Worm (Caenorhabditis elegans) whole organism, L1 larva: ENCODE results near the gene Y110A2AL.3.

Source experiments
- C34B4.2 ChIP-seq: sonication (generic microtip); optimal IDR thresholded peaks from 2 replicates; lab custom pipeline; 2017; ENCODE audit warnings: mild to moderate bottlenecking, missing genetic modification characterization, missing compliant biosample characterization
- F16B12.6 ChIP-seq: fragments of 150-350 bp; optimal IDR thresholded peaks from 2 replicates; lab custom pipeline; 2014; ENCODE audit warnings: missing biosample characterization, missing genetic modification characterization
- Y116A8C.19 ChIP-seq: sonication (generic microtip); optimal IDR thresholded peaks from 2 replicates; lab custom pipeline; 2016; ENCODE audit warnings: missing compliant biosample characterization, missing genetic modification characterization, borderline replicate concordance
- aha-1 ChIP-seq: fragments of 150-350 bp; optimal IDR thresholded peaks from 2 replicates; lab custom pipeline; 2014; ENCODE audit warnings: missing biosample characterization, missing genetic modification characterization
- aly-2 ChIP-seq: fragments of 150-350 bp; optimal IDR thresholded peaks from 2 replicates; lab custom pipeline; 2014; ENCODE audit warnings: missing biosample characterization, missing genetic modification characterization
- ama-1 ChIP-seq: fragments of 150-350 bp; optimal IDR thresholded peaks from 2 replicates; lab custom pipeline; 2014
- blmp-1 ChIP-seq: fragments of 150-350 bp; optimal IDR thresholded peaks from 2 replicates; lab custom pipeline; 2014; ENCODE audit warnings: missing biosample characterization, missing genetic modification characterization
- ceh-8 ChIP-seq: fragments of 200-800 bp; sonication (Bioruptor generic); optimal IDR thresholded peaks from 2 replicates; lab custom pipeline; 2018; ENCODE audit warnings: mild to moderate bottlenecking, missing genetic modification characterization, moderate library complexity, missing compliant biosample characterization
- ceh-82 ChIP-seq, 3 experiments: fragments of 150-350 bp in 1 of 3; sonication (generic microtip) in 2 of 3; optimal IDR thresholded peaks; 2 replicates each; lab custom pipeline; 2014 to 2017; ENCODE audit warnings: missing biosample characterization in 3 of 3, missing genetic modification characterization in 3 of 3
- ces-1 ChIP-seq: fragments of 150-350 bp; optimal IDR thresholded peaks from 2 replicates; lab custom pipeline; 2014; ENCODE audit warnings: missing biosample characterization, missing genetic modification reagents, missing genetic modification characterization
- dpl-1 ChIP-seq, 3 experiments: fragments of 150-350 bp in 2 of 3; sonication (generic microtip) in 1 of 3; optimal IDR thresholded peaks; 2 replicates each; lab custom pipeline; 2014 to 2017; ENCODE audit warnings: missing biosample characterization in 3 of 3, missing genetic modification characterization in 3 of 3, missing genetic modification reagents in 3 of 3
- elt-3 ChIP-seq, 6 experiments: fragments of 150-350 bp in 1 of 6; sonication (generic microtip); optimal IDR thresholded peaks; 2 replicates each; lab custom pipeline; 2017 to 2018; ENCODE audit warnings: missing biosample characterization in 6 of 6, missing genetic modification characterization in 6 of 6, inconsistent platforms in 1 of 6
- ets-5 ChIP-seq: fragments of 200-800 bp; sonication (Bioruptor generic); IDR thresholded peaks from 2 replicates; pipeline ENCODE4 v1.3.6; 2022; ENCODE audit warnings: missing genetic modification characterization, missing compliant biosample characterization
- fkh-10 ChIP-seq: sonication (generic microtip); optimal IDR thresholded peaks from 2 replicates; lab custom pipeline; 2017; ENCODE audit warnings: missing biosample characterization, missing genetic modification reagents, missing genetic modification characterization
- fkh-4 ChIP-seq: sonication (generic microtip); optimal IDR thresholded peaks from 2 replicates; lab custom pipeline; 2016; ENCODE audit warnings: missing compliant biosample characterization, missing genetic modification characterization, borderline replicate concordance
- fkh-8 ChIP-seq: sonication (generic microtip); optimal IDR thresholded peaks from 2 replicates; lab custom pipeline; 2016; ENCODE audit warnings: mild to moderate bottlenecking, missing genetic modification characterization, missing compliant biosample characterization
- hpl-2 ChIP-seq: fragments of 150-350 bp; optimal IDR thresholded peaks from 2 replicates; lab custom pipeline; 2014; ENCODE audit warnings: missing biosample characterization, missing genetic modification reagents, missing genetic modification characterization
- jun-1 ChIP-seq: fragments of 150-350 bp; optimal IDR thresholded peaks from 2 replicates; lab custom pipeline; 2014; ENCODE audit warnings: missing biosample characterization, missing genetic modification reagents, missing genetic modification characterization
- lin-14 ChIP-seq: fragments of 200-800 bp; sonication (Bioruptor generic); optimal IDR thresholded peaks from 2 replicates; lab custom pipeline; 2018; ENCODE audit warnings: mild to moderate bottlenecking, missing genetic modification characterization, moderate library complexity, missing compliant biosample characterization
- lin-15B ChIP-seq: fragments of 150-350 bp; sonication (generic microtip); optimal IDR thresholded peaks from 3 replicates; lab custom pipeline; 2014; ENCODE audit warnings: missing biosample characterization, missing genetic modification characterization
- lin-39 ChIP-seq: fragments of 150-350 bp; optimal IDR thresholded peaks from 2 replicates; lab custom pipeline; 2014; ENCODE audit warnings: missing biosample characterization, missing genetic modification reagents, missing genetic modification characterization
- lir-3 ChIP-seq: sonication (generic microtip); optimal IDR thresholded peaks from 2 replicates; lab custom pipeline; 2016; ENCODE audit warnings: mild to moderate bottlenecking, missing genetic modification characterization, moderate library complexity, missing compliant biosample characterization; ENCODE audit not compliant: poor library complexity
- mdl-1 ChIP-seq, 2 experiments: fragments of 150-350 bp; optimal IDR thresholded peaks; 2 replicates each; lab custom pipeline; 2014 to 2017; ENCODE audit warnings: missing biosample characterization in 2 of 2, missing genetic modification characterization in 2 of 2, inconsistent platforms in 1 of 2
- mef-2 ChIP-seq: fragments of 150-350 bp; optimal IDR thresholded peaks from 2 replicates; lab custom pipeline; 2014; ENCODE audit warnings: missing biosample characterization, missing genetic modification characterization
- nhr-28 ChIP-seq: fragments of 150-350 bp; optimal IDR thresholded peaks from 2 replicates; lab custom pipeline; 2014; ENCODE audit warnings: missing biosample characterization, missing genetic modification characterization
- nhr-47 ChIP-seq: sonication (generic microtip); optimal IDR thresholded peaks from 2 replicates; lab custom pipeline; 2016; ENCODE audit warnings: mild to moderate bottlenecking, missing genetic modification characterization, moderate library complexity, missing compliant biosample characterization
- nhr-76 ChIP-seq: sonication (generic microtip); optimal IDR thresholded peaks from 2 replicates; lab custom pipeline; 2017; ENCODE audit warnings: missing biosample characterization, missing genetic modification characterization
- nhr-85 ChIP-seq: sonication (generic microtip); peaks from one replicate; lab custom pipeline; 2016; ENCODE audit warnings: missing genetic modification characterization, inconsistent platforms, missing compliant biosample characterization
- pqm-1 ChIP-seq: sonication (generic microtip); optimal IDR thresholded peaks from 3 replicates; lab custom pipeline; 2017; ENCODE audit warnings: missing biosample characterization, missing genetic modification characterization
- sptf-1 ChIP-seq: fragments of 150-350 bp; optimal IDR thresholded peaks from 2 replicates; lab custom pipeline; 2014; ENCODE audit warnings: missing biosample characterization, missing genetic modification characterization
- swsn-7 ChIP-seq: sonication (generic microtip); optimal IDR thresholded peaks from 2 replicates; lab custom pipeline; 2016; ENCODE audit warnings: missing genetic modification characterization, missing compliant biosample characterization
- tlp-1 ChIP-seq: fragments of 150-350 bp; optimal IDR thresholded peaks from 2 replicates; lab custom pipeline; 2014; ENCODE audit warnings: missing biosample characterization, missing genetic modification characterization
- unc-130 ChIP-seq: fragments of 150-350 bp; optimal IDR thresholded peaks from 2 replicates; lab custom pipeline; 2017; ENCODE audit warnings: missing biosample characterization, missing genetic modification characterization, inconsistent platforms
- unc-30 ChIP-seq: sonication (generic microtip); optimal IDR thresholded peaks from 2 replicates; lab custom pipeline; 2017; ENCODE audit warnings: missing biosample characterization, missing genetic modification characterization
- unc-62 ChIP-seq: fragments of 150-350 bp; optimal IDR thresholded peaks from 2 replicates; lab custom pipeline; 2014; ENCODE audit warnings: missing biosample characterization, missing genetic modification reagents, missing genetic modification characterization
- vab-15 ChIP-seq: sonication (generic microtip); optimal IDR thresholded peaks from 2 replicates; lab custom pipeline; 2017; ENCODE audit warnings: missing genotype, mild to moderate bottlenecking, missing genetic modification characterization, missing compliant biosample characterization
- zag-1 ChIP-seq: fragments of 150-350 bp; optimal IDR thresholded peaks from 2 replicates; lab custom pipeline; 2014; ENCODE audit warnings: missing biosample characterization, missing genetic modification characterization
- zip-4 ChIP-seq: fragments of 200-800 bp; sonication (Bioruptor generic); optimal IDR thresholded peaks from 2 replicates; lab custom pipeline; 2018; ENCODE audit warnings: mild to moderate bottlenecking, missing genetic modification characterization, moderate library complexity, missing compliant biosample characterization
- ztf-11 ChIP-seq, 2 experiments: sonication (generic microtip); optimal IDR thresholded peaks; 2 replicates each; lab custom pipeline; 2016 to 2017; ENCODE audit warnings: missing genetic modification characterization in 2 of 2, missing biosample characterization in 1 of 2, missing compliant biosample characterization in 1 of 2
- ztf-4 ChIP-seq: fragments of 150-350 bp; optimal IDR thresholded peaks from 2 replicates; lab custom pipeline; 2014; ENCODE audit warnings: missing biosample characterization, missing genetic modification characterization

Y110A2AL.3 gene

ce11 chrII:2867701-2868100 is 827 bp downstream of the Y110A2AL.3 start, which contains the start of gene Y110A2AL.2:
Gene Y110A2AL.2, plus strand, starts transcription at chrII:2868001.
- no peak for TF ChIP-seq ztf-11 (tag; optimal IDR thresholded peaks at IDR 0.05; lab: Kevin White, UChicago)
- TF ChIP-seq sptf-1 (tag; lab: Kevin White, UChicago), result no peak
- no peak for TF ChIP-seq ets-5 (GFP tag; lab: Robert Waterston, UW)
- TF ChIP-seq lin-15B (tag; lab: Kevin White, UChicago), result no peak
- no peak for TF ChIP-seq nhr-28 (tag; lab: Kevin White, UChicago)
- no peak for TF ChIP-seq ceh-82 (tag; optimal IDR thresholded peaks at IDR 0.05; lab: Kevin White, UChicago)
- no peak for TF ChIP-seq tlp-1
- TF ChIP-seq zip-4 (GFP tag; lab: Kevin White, UChicago), result no peak
- TF ChIP-seq lin-39 (tag; lab: Kevin White, UChicago), result no peak
- TF ChIP-seq aly-2, result no peak
- TF ChIP-seq ama-1 (lab: Kevin White, UChicago), result no peak
- TF ChIP-seq fkh-8, result no peak
- TF ChIP-seq nhr-76 (tag; lab: Kevin White, UChicago), result no peak
- TF ChIP-seq unc-62 (GFP tag; lab: Kevin White, UChicago), result no peak
- no peak for TF ChIP-seq F16B12.6 (tag; lab: Kevin White, UChicago)
- no peak for TF ChIP-seq fkh-10 (GFP tag; lab: Kevin White, UChicago)
- TF ChIP-seq jun-1 (tag; lab: Kevin White, UChicago), result no peak
- TF ChIP-seq swsn-7 (tag; lab: Kevin White, UChicago), result no peak
- TF ChIP-seq fkh-4, result no peak
- TF ChIP-seq, all 84 proteins: peak for 0

- TF ChIP-seq vab-15 (tag; lab: Kevin White, UChicago) (no peak), blmp-1 (no peak), Y116A8C.19 (no peak), sptf-1 (tag; lab: Kevin White, UChicago) (no peak), jun-1 (tag; lab: Kevin White, UChicago) (no peak), ama-1 (lab: Kevin White, UChicago) (no peak), pqm-1 (no peak), mdl-1 (tag; optimal IDR thresholded peaks at IDR 0.05; lab: Kevin White, UChicago) (no peak), fkh-8 (no peak), elt-3 (tag; optimal IDR thresholded peaks at IDR 0.05; lab: Kevin White, UChicago) (no peak), fkh-10 (GFP tag; lab: Kevin White, UChicago) (no peak), lin-39 (tag; lab: Kevin White, UChicago) (no peak), ztf-4 (no peak)
These were observed 4.9 kb downstream of the Y110A2AL.3 start, which contains the start of gene Y110A2AL.10 for ce11 chrII:2871816-2872215. Gene Y110A2AL.10, minus strand, starts transcription at chrII:2871916.

ce11 chrII:2874801-2875200 is 7.9 kb downstream of the Y110A2AL.3 start, which contains the start of gene Y110A2AL.1:
Gene Y110A2AL.1, plus strand, starts transcription at chrII:2875101.
- no peak for TF ChIP-seq F16B12.6 (tag; lab: Kevin White, UChicago)
- no peak for TF ChIP-seq dpl-1 (GFP tag; optimal IDR thresholded peaks at IDR 0.05; lab: Kevin White, UChicago)
- no peak for TF ChIP-seq vab-15 (tag; lab: Kevin White, UChicago)
- no peak for TF ChIP-seq nhr-47 (tag; lab: Kevin White, UChicago)
- no peak for TF ChIP-seq nhr-28 (tag; lab: Kevin White, UChicago)
- TF ChIP-seq zag-1, result no peak
- TF ChIP-seq mef-2, result no peak
- no peak for TF ChIP-seq ces-1
- no peak for TF ChIP-seq C34B4.2 (tag; lab: Kevin White, UChicago)
- TF ChIP-seq unc-30 (tag; lab: Kevin White, UChicago), result no peak
- no peak for TF ChIP-seq fkh-4
- TF ChIP-seq unc-130 (tag; lab: Kevin White, UChicago), result no peak
- TF ChIP-seq nhr-85 (tag; lab: Kevin White, UChicago), result no peak
- TF ChIP-seq nhr-76 (tag; lab: Kevin White, UChicago), result no peak
- no peak for TF ChIP-seq aha-1 (tag; lab: Kevin White, UChicago)
- no peak for TF ChIP-seq hpl-2 (GFP tag; lab: Kevin White, UChicago)
- no peak for TF ChIP-seq ztf-11 (tag; optimal IDR thresholded peaks at IDR 0.05; lab: Kevin White, UChicago)
- TF ChIP-seq ceh-8 (GFP tag; lab: Kevin White, UChicago), result no peak
- TF ChIP-seq lir-3 (tag; lab: Kevin White, UChicago), result no peak
- TF ChIP-seq lin-14, result no peak
